Worm (Caenorhabditis elegans): Measurements from ENCODE around the gene C04G6.4.
A peak's percentile ranks its signal among the peaks of the same experiment; 100 is the strongest.

Gene C04G6.4

ce11 chrII:5105020-5105419, 21.8 kb upstream of the C04G6.4 start:
- peak; percentile 96 for TF ChIP-seq tbx-37 (GFP tag; conservative IDR thresholded peaks at IDR 0.05)
- TF ChIP-seq ceh-13 (GFP tag; optimal IDR thresholded peaks at IDR 0.05) = peak; percentile 98
- TF ChIP-seq tra-4 (tag; optimal IDR thresholded peaks at IDR 0.05) = peak; percentile 82
- TF ChIP-seq ceh-36 (tag; optimal IDR thresholded peaks at IDR 0.05) = peak; percentile 97
- TF ChIP-seq flt-1 (GFP tag; IDR thresholded peaks at IDR 0.05) = no peak; the same call in none of the 2 replicates
- TF ChIP-seq F13C5.2 (tag; optimal IDR thresholded peaks at IDR 0.05) = peak; percentile 97
- peak; percentile 89 for TF ChIP-seq hmbx-1 (tag; optimal IDR thresholded peaks at IDR 0.05)
- no peak for TF ChIP-seq ama-1 (optimal IDR thresholded peaks at IDR 0.05)
- TF ChIP-seq hnd-1 (tag; optimal IDR thresholded peaks at IDR 0.05) = peak; percentile 92
- TF ChIP-seq aly-1 (tag; optimal IDR thresholded peaks at IDR 0.05) = peak; percentile 99
- TF ChIP-seq hmg-4 (GFP tag; optimal IDR thresholded peaks at IDR 0.05) = peak; percentile 99
- peak; percentile 98 for TF ChIP-seq tbx-11 (GFP tag; IDR thresholded peaks at IDR 0.05)
- peak; percentile 97 for TF ChIP-seq sea-1 (GFP tag; conservative IDR thresholded peaks at IDR 0.05)
- peak; percentile 98 for TF ChIP-seq pes-1 (GFP tag; IDR thresholded peaks at IDR 0.05)
- peak; percentile 98 for TF ChIP-seq B0310.2 (tag; optimal IDR thresholded peaks at IDR 0.05)
- peak; percentile 99 for TF ChIP-seq scrt-1 (GFP tag; IDR thresholded peaks at IDR 0.05)
- TF ChIP-seq ets-7 (tag; optimal IDR thresholded peaks at IDR 0.05) = peak; percentile 95

ce11 chrII:5103784-5104457, 20.7 kb upstream of the C04G6.4 start, which contains the start of the genes C04G6.11 and mpk-2:
Gene C04G6.11, minus strand, starts transcription at chrII:5103834.
Gene mpk-2, plus strand, starts transcription at chrII:5104118.
- TF ChIP-seq hmg-4 (GFP tag; optimal IDR thresholded peaks at IDR 0.05) (no peak), scrt-1 (GFP tag; IDR thresholded peaks at IDR 0.05) (no peak), ceh-13 (GFP tag; optimal IDR thresholded peaks at IDR 0.05) (no peak), ceh-36 (tag; optimal IDR thresholded peaks at IDR 0.05) (no peak), flt-1 (GFP tag; IDR thresholded peaks at IDR 0.05) (no peak), ama-1 (optimal IDR thresholded peaks at IDR 0.05) (no peak), hmbx-1 (tag; optimal IDR thresholded peaks at IDR 0.05) (no peak), F13C5.2 (tag; optimal IDR thresholded peaks at IDR 0.05) (no peak), B0310.2 (tag; optimal IDR thresholded peaks at IDR 0.05) (no peak), ets-7 (tag; optimal IDR thresholded peaks at IDR 0.05) (no peak), tbx-11 (GFP tag; IDR thresholded peaks at IDR 0.05) (no peak), aly-1 (tag; optimal IDR thresholded peaks at IDR 0.05) (no peak), sea-1 (GFP tag; conservative IDR thresholded peaks at IDR 0.05) (no peak), pes-1 (GFP tag; IDR thresholded peaks at IDR 0.05) (no peak), hnd-1 (tag; optimal IDR thresholded peaks at IDR 0.05) (no peak), tbx-37 (GFP tag; conservative IDR thresholded peaks at IDR 0.05) (no peak)

- TF ChIP-seq hnd-1 (tag; optimal IDR thresholded peaks at IDR 0.05) = no peak
- no peak for TF ChIP-seq aly-1 (tag; optimal IDR thresholded peaks at IDR 0.05)
- TF ChIP-seq sea-1 (GFP tag; conservative IDR thresholded peaks at IDR 0.05) = no peak
- TF ChIP-seq flt-1 (GFP tag; IDR thresholded peaks at IDR 0.05) = no peak
- no peak for TF ChIP-seq hmg-4 (GFP tag; optimal IDR thresholded peaks at IDR 0.05)
- TF ChIP-seq tbx-37 (GFP tag; conservative IDR thresholded peaks at IDR 0.05) = no peak
- no peak for TF ChIP-seq hmbx-1 (tag; optimal IDR thresholded peaks at IDR 0.05)
- no peak for TF ChIP-seq F13C5.2 (tag; optimal IDR thresholded peaks at IDR 0.05)
- no peak for TF ChIP-seq ceh-13 (GFP tag; optimal IDR thresholded peaks at IDR 0.05)
- no peak for TF ChIP-seq tbx-11 (GFP tag; IDR thresholded peaks at IDR 0.05)
- TF ChIP-seq scrt-1 (GFP tag; IDR thresholded peaks at IDR 0.05) = no peak
- no peak for TF ChIP-seq B0310.2 (tag; optimal IDR thresholded peaks at IDR 0.05)
- TF ChIP-seq ets-7 (tag; optimal IDR thresholded peaks at IDR 0.05) = no peak
- no peak for TF ChIP-seq pes-1 (GFP tag; IDR thresholded peaks at IDR 0.05)
- TF ChIP-seq ceh-36 (tag; optimal IDR thresholded peaks at IDR 0.05) = no peak
- no peak for TF ChIP-seq ama-1 (optimal IDR thresholded peaks at IDR 0.05)
- no peak for TF ChIP-seq tra-4 (tag; optimal IDR thresholded peaks at IDR 0.05)
Measured at ce11 chrII:5103189-5103588, 19.9 kb upstream of the C04G6.4 start.

- no peak for TF ChIP-seq hnd-1 (tag; optimal IDR thresholded peaks at IDR 0.05)
- no peak for TF ChIP-seq aly-1 (tag; optimal IDR thresholded peaks at IDR 0.05)
- TF ChIP-seq ama-1 (optimal IDR thresholded peaks at IDR 0.05) = no peak
- no peak for TF ChIP-seq ceh-36 (tag; optimal IDR thresholded peaks at IDR 0.05)
- TF ChIP-seq flt-1 (GFP tag; IDR thresholded peaks at IDR 0.05) = no peak
- TF ChIP-seq hmbx-1 (tag; optimal IDR thresholded peaks at IDR 0.05) = no peak
- TF ChIP-seq scrt-1 (GFP tag; IDR thresholded peaks at IDR 0.05) = no peak
- no peak for TF ChIP-seq F13C5.2 (tag; optimal IDR thresholded peaks at IDR 0.05)
- no peak for TF ChIP-seq tbx-37 (GFP tag; conservative IDR thresholded peaks at IDR 0.05)
- no peak for TF ChIP-seq tbx-11 (GFP tag; IDR thresholded peaks at IDR 0.05)
- TF ChIP-seq hmg-4 (GFP tag; optimal IDR thresholded peaks at IDR 0.05) = no peak
- TF ChIP-seq ceh-13 (GFP tag; optimal IDR thresholded peaks at IDR 0.05) = no peak
- TF ChIP-seq ets-7 (tag; optimal IDR thresholded peaks at IDR 0.05) = no peak
Measured at ce11 chrII:5101701-5102100, 18.5 kb upstream of the C04G6.4 start, which contains the start of the genes idpb-3 and idpb-1. Gene idpb-3, minus strand, starts transcription at chrII:5101801. Gene idpb-1, plus strand, starts transcription at chrII:5101984.

- TF ChIP-seq B0310.2 (tag; optimal IDR thresholded peaks at IDR 0.05) (no peak), tbx-11 (GFP tag; IDR thresholded peaks at IDR 0.05) (no peak), hmbx-1 (tag; optimal IDR thresholded peaks at IDR 0.05) (no peak), pes-1 (GFP tag; IDR thresholded peaks at IDR 0.05) (no peak), scrt-1 (GFP tag; IDR thresholded peaks at IDR 0.05) (no peak), ceh-13 (GFP tag; optimal IDR thresholded peaks at IDR 0.05) (no peak), ets-7 (tag; optimal IDR thresholded peaks at IDR 0.05) (no peak), aly-1 (tag; optimal IDR thresholded peaks at IDR 0.05) (no peak), tbx-37 (GFP tag; conservative IDR thresholded peaks at IDR 0.05) (no peak), ama-1 (optimal IDR thresholded peaks at IDR 0.05) (no peak), tra-4 (tag; optimal IDR thresholded peaks at IDR 0.05) (no peak)
Measured at ce11 chrII:5099649-5100048, 16.4 kb upstream of the C04G6.4 start, which contains the start of gene C04G6.6. Gene C04G6.6, minus strand, starts transcription at chrII:5099749.

- no peak for TF ChIP-seq hnd-1 (tag; optimal IDR thresholded peaks at IDR 0.05)
- no peak for TF ChIP-seq hmbx-1 (tag; optimal IDR thresholded peaks at IDR 0.05)
- no peak for TF ChIP-seq ceh-13 (GFP tag; optimal IDR thresholded peaks at IDR 0.05)
- no peak for TF ChIP-seq B0310.2 (tag; optimal IDR thresholded peaks at IDR 0.05)
Measured at ce11 chrII:5099034-5099433, 15.8 kb upstream of the C04G6.4 start.

ce11 chrII:5097463-5097862, 14.2 kb upstream of the C04G6.4 start:
- TF ChIP-seq sea-1 (GFP tag; conservative IDR thresholded peaks at IDR 0.05) (peak; percentile 89), tbx-37 (GFP tag; conservative IDR thresholded peaks at IDR 0.05) (peak; percentile 90), scrt-1 (GFP tag; IDR thresholded peaks at IDR 0.05) (peak; percentile 81), tbx-11 (GFP tag; IDR thresholded peaks at IDR 0.05) (peak; percentile 99)

Measured in whole organism, early embryonic.